Worm (Caenorhabditis elegans): Measurements from ENCODE around the gene kel-10.

Gene kel-10

ce11 chrIII:10132495-10133450 is 31.5 kb upstream of the kel-10 start:
- TF ChIP-seq Y116A8C.19 (tag; optimal IDR thresholded peaks at IDR 0.05; ENCODE audit: borderline replicate concordance) (no peak), zag-1 (tag; optimal IDR thresholded peaks at IDR 0.05) (no peak), nhr-85 (tag) (peak; percentile 70), unc-30 (tag; optimal IDR thresholded peaks at IDR 0.05) (no peak), nhr-12 (tag; optimal IDR thresholded peaks at IDR 0.05) (no peak), alr-1 (tag; optimal IDR thresholded peaks at IDR 0.05; ENCODE audit: borderline replicate concordance) (no peak), nhr-20 (tag; optimal IDR thresholded peaks at IDR 0.05) (no peak), mep-1 (tag; optimal IDR thresholded peaks at IDR 0.05) (peak; percentile 20), ztf-11 (tag; optimal IDR thresholded peaks at IDR 0.05) (no peak), hpl-2 (GFP tag; optimal IDR thresholded peaks at IDR 0.05) (no peak), nhr-77 (tag; optimal IDR thresholded peaks at IDR 0.05) (no peak), nhr-19 (GFP tag; conservative IDR thresholded peaks at IDR 0.05) (peak; percentile 45), tlp-1 (tag; optimal IDR thresholded peaks at IDR 0.05) (no peak), ces-1 (GFP tag; optimal IDR thresholded peaks at IDR 0.05) (no peak), xbp-1 (tag; optimal IDR thresholded peaks at IDR 0.05) (no peak), fkh-8 (tag; optimal IDR thresholded peaks at IDR 0.05) (no peak), grh-1 (GFP tag; IDR thresholded peaks at IDR 0.05) (no peak), ets-5 (GFP tag; IDR thresholded peaks at IDR 0.05) (no peak), mdl-1 (tag; optimal IDR thresholded peaks at IDR 0.05) (no peak), nhr-11 (tag; optimal IDR thresholded peaks at IDR 0.05) (no peak), ceh-88 (GFP tag; IDR thresholded peaks at IDR 0.05) (no peak), egl-13 (tag; optimal IDR thresholded peaks at IDR 0.05) (no peak), C04F5.9 (tag; optimal IDR thresholded peaks at IDR 0.05) (no peak), hlh-4 (tag; optimal IDR thresholded peaks at IDR 0.05) (no peak), dsc-1 (tag; optimal IDR thresholded peaks at IDR 0.05) (no peak), zip-4 (GFP tag; optimal IDR thresholded peaks at IDR 0.05) (no peak), blmp-1 (tag; optimal IDR thresholded peaks at IDR 0.05) (peak; percentile 90), C16A3.4 (tag; optimal IDR thresholded peaks at IDR 0.05) (no peak), pqm-1 (tag; optimal IDR thresholded peaks at IDR 0.05) (no peak), jun-1 (tag; optimal IDR thresholded peaks at IDR 0.05) (no peak), C34B4.2 (tag; optimal IDR thresholded peaks at IDR 0.05) (no peak), aly-2 (tag; optimal IDR thresholded peaks at IDR 0.05) (no peak), vab-15 (tag; optimal IDR thresholded peaks at IDR 0.05) (no peak), nhr-47 (tag; optimal IDR thresholded peaks at IDR 0.05) (no peak), skn-1 (tag; optimal IDR thresholded peaks at IDR 0.05) (no peak), egl-27 (tag; optimal IDR thresholded peaks at IDR 0.05) (no peak), aha-1 (tag; optimal IDR thresholded peaks at IDR 0.05) (no peak), ama-1 (optimal IDR thresholded peaks at IDR 0.05) (no peak), ztf-4 (tag; optimal IDR thresholded peaks at IDR 0.05) (no peak), tbx-2 (tag; optimal IDR thresholded peaks at IDR 0.05) (no peak), unc-98 (GFP tag; IDR thresholded peaks at IDR 0.05) (no peak), fkh-10 (GFP tag; optimal IDR thresholded peaks at IDR 0.05) (no peak), unc-62 (GFP tag; optimal IDR thresholded peaks at IDR 0.05) (no peak), irx-1 (tag; optimal IDR thresholded peaks at IDR 0.05) (no peak), pax-3 (tag; optimal IDR thresholded peaks at IDR 0.05) (peak; percentile 20), lsy-2 (tag; optimal IDR thresholded peaks at IDR 0.05) (peak in 1 of 2 experiments; percentile 27), mef-2 (tag; optimal IDR thresholded peaks at IDR 0.05) (no peak), snpc-4 (tag; optimal IDR thresholded peaks at IDR 0.05) (no peak), efl-3 (GFP tag; optimal IDR thresholded peaks at IDR 0.05) (no peak), lin-39 (tag; optimal IDR thresholded peaks at IDR 0.05) (no peak), lin-35 (GFP tag; optimal IDR thresholded peaks at IDR 0.05) (peak in 1 of 2 experiments; percentile 60), elt-2 (tag; optimal IDR thresholded peaks at IDR 0.05) (peak; percentile 57), sox-4 (tag; optimal IDR thresholded peaks at IDR 0.05) (no peak)
